Worm (Caenorhabditis elegans) whole organism, midembryonic: ENCODE results near the gene F32D1.7.

ENCODE experiments used
- T22C8.4 ChIP-seq: fragments of 200-800 bp; sonication (Bioruptor generic); IDR thresholded peaks from 2 replicates; pipeline ENCODE4 v1.3.6; 2022; ENCODE audit warnings: missing genetic modification characterization, missing compliant biosample characterization
- cog-1 ChIP-seq: sonication (generic microtip); optimal IDR thresholded peaks from 2 replicates; lab custom pipeline; 2016; ENCODE audit warnings: missing genetic modification characterization, missing compliant biosample characterization
- flt-1 ChIP-seq: fragments of 200-800 bp; sonication (Bioruptor generic); IDR thresholded peaks from 2 replicates; pipeline ENCODE4 v1.3.6; 2022; ENCODE audit warnings: missing genetic modification characterization, missing compliant biosample characterization
- klf-2 ChIP-seq: fragments of 200-800 bp; sonication (Bioruptor generic); conservative IDR thresholded peaks from 2 replicates; pipeline ENCODE4 v1.3.6; 2022; ENCODE audit warnings: missing genetic modification reagents, missing genetic modification characterization, missing compliant biosample characterization
- med-1 ChIP-seq: sonication (generic microtip); optimal IDR thresholded peaks from 2 replicates; lab custom pipeline; 2017; ENCODE audit warnings: missing genetic modification characterization, mild to moderate bottlenecking, missing compliant biosample characterization, antibody characterized with exemption, missing genetic modification reagents; ENCODE audit not compliant: insufficient read depth
- ref-1 ChIP-seq: fragments of 200-800 bp; sonication (Bioruptor generic); conservative IDR thresholded peaks from 2 replicates; pipeline ENCODE4 v1.3.6; 2022; ENCODE audit warnings: missing genetic modification reagents, missing genetic modification characterization, missing compliant biosample characterization
- tab-1 ChIP-seq: fragments of 200-800 bp; sonication (Bioruptor generic); IDR thresholded peaks from 2 replicates; pipeline ENCODE4 v1.3.6; 2022; ENCODE audit warnings: missing genetic modification characterization, missing compliant biosample characterization
- ztf-23 ChIP-seq: fragments of 200-800 bp; sonication (Bioruptor generic); IDR thresholded peaks from 2 replicates; pipeline ENCODE4 v1.3.6; 2022; ENCODE audit warnings: missing genetic modification reagents, missing genetic modification characterization, missing compliant biosample characterization
- ztf-29 ChIP-seq: fragments of 200-800 bp; sonication (Bioruptor generic); IDR thresholded peaks from 2 replicates; pipeline ENCODE4 v1.3.6; 2022; ENCODE audit warnings: missing genetic modification reagents, missing genetic modification characterization, missing compliant biosample characterization

Gene F32D1.7

ce11 chrV:4411714-4412113 is 35.7 kb upstream of the F32D1.7 start, which contains the start of gene Y47D7A.17:
TSS of gene Y47D7A.17 (minus strand) at chrV:4411814.
- TF ChIP-seq ztf-29 (no peak), ref-1 (GFP tag; lab: Robert Waterston, UW) (no peak), med-1 (no peak), T22C8.4 (GFP tag; lab: Robert Waterston, UW) (no peak), cog-1 (no peak), ztf-23 (GFP tag; lab: Robert Waterston, UW) (no peak), tab-1 (no peak), flt-1 (GFP tag; lab: Robert Waterston, UW) (no peak), klf-2 (GFP tag; lab: Robert Waterston, UW) (no peak)

ce11 chrV:4410643-4411042 is 34.7 kb upstream of the F32D1.7 start, which contains the start of gene Y47D7A.3:
TSS of gene Y47D7A.3 (plus strand) at chrV:4410943.
- no peak for TF ChIP-seq flt-1 (GFP tag; lab: Robert Waterston, UW)
- TF ChIP-seq cog-1: no peak
- no peak for TF ChIP-seq med-1
- TF ChIP-seq ref-1 (GFP tag; lab: Robert Waterston, UW): no peak
- TF ChIP-seq ztf-29: no peak
- TF ChIP-seq T22C8.4 (GFP tag; lab: Robert Waterston, UW): no peak
- TF ChIP-seq ztf-23 (GFP tag; lab: Robert Waterston, UW): no peak
- no peak for TF ChIP-seq klf-2 (GFP tag; lab: Robert Waterston, UW)
- TF ChIP-seq tab-1: no peak

ce11 chrV:4407519-4407918 is 31.5 kb upstream of the F32D1.7 start, which contains the start of gene nhr-118:
TSS of gene nhr-118 (plus strand) at chrV:4407819.
- TF ChIP-seq ref-1 (GFP tag; lab: Robert Waterston, UW): no peak
- TF ChIP-seq ztf-29: no peak
- TF ChIP-seq med-1: no peak
- TF ChIP-seq ztf-23 (GFP tag; lab: Robert Waterston, UW): no peak
- no peak for TF ChIP-seq cog-1
- no peak for TF ChIP-seq tab-1
- no peak for TF ChIP-seq klf-2 (GFP tag; lab: Robert Waterston, UW)
- no peak for TF ChIP-seq flt-1 (GFP tag; lab: Robert Waterston, UW)
- TF ChIP-seq T22C8.4 (GFP tag; lab: Robert Waterston, UW): no peak

- TF ChIP-seq ztf-29 (no peak), med-1 (no peak), cog-1 (no peak), T22C8.4 (GFP tag; lab: Robert Waterston, UW) (no peak), flt-1 (GFP tag; lab: Robert Waterston, UW) (no peak), ztf-23 (GFP tag; lab: Robert Waterston, UW) (no peak), ref-1 (GFP tag; lab: Robert Waterston, UW) (no peak), klf-2 (GFP tag; lab: Robert Waterston, UW) (no peak), tab-1 (no peak)
Observed at ce11 chrV:4401865-4402264, 25.9 kb upstream of the F32D1.7 start, which contains the start of gene F13A2.5. TSS of gene F13A2.5 (minus strand) at chrV:4401965.

ce11 chrV:4400118-4400517 is 24.1 kb upstream of the F32D1.7 start, which contains the start of gene F13A2.4:
TSS of gene F13A2.4 (minus strand) at chrV:4400218.
- TF ChIP-seq flt-1 (GFP tag; lab: Robert Waterston, UW) (no peak), T22C8.4 (GFP tag; lab: Robert Waterston, UW) (no peak), tab-1 (no peak), klf-2 (GFP tag; lab: Robert Waterston, UW) (no peak), ztf-23 (GFP tag; lab: Robert Waterston, UW) (no peak), ztf-29 (no peak), ref-1 (GFP tag; lab: Robert Waterston, UW) (no peak), med-1 (no peak), cog-1 (no peak)

- TF ChIP-seq ztf-23 (GFP tag; lab: Robert Waterston, UW) (no peak), tab-1 (no peak), ref-1 (GFP tag; lab: Robert Waterston, UW) (no peak), klf-2 (GFP tag; lab: Robert Waterston, UW) (no peak)
Observed at ce11 chrV:4398884-4399283, 22.9 kb upstream of the F32D1.7 start.

ce11 chrV:4398127-4398526 is 22.2 kb upstream of the F32D1.7 start:
- TF ChIP-seq med-1 (no peak), cog-1 (no peak), T22C8.4 (GFP tag; lab: Robert Waterston, UW) (no peak), tab-1 (no peak), flt-1 (GFP tag; lab: Robert Waterston, UW) (no peak), ztf-23 (GFP tag; lab: Robert Waterston, UW) (no peak), ztf-29 (no peak), klf-2 (GFP tag; lab: Robert Waterston, UW) (no peak), ref-1 (GFP tag; lab: Robert Waterston, UW) (no peak)

ce11 chrV:4396257-4396656 is 20.3 kb upstream of the F32D1.7 start, which contains the start of gene F13A2.3:
TSS of gene F13A2.3 (minus strand) at chrV:4396357.
- no peak for TF ChIP-seq cog-1
- TF ChIP-seq T22C8.4 (GFP tag; lab: Robert Waterston, UW): no peak
- TF ChIP-seq klf-2 (GFP tag; lab: Robert Waterston, UW): no peak
- TF ChIP-seq flt-1 (GFP tag; lab: Robert Waterston, UW): no peak

ce11 chrV:4387916-4388315 is 11.9 kb upstream of the F32D1.7 start:
- no peak for TF ChIP-seq ztf-23 (GFP tag; lab: Robert Waterston, UW)

ce11 chrV:4387402-4387801 is 11.4 kb upstream of the F32D1.7 start, which contains the start of gene F13A2.9:
TSS of gene F13A2.9 (minus strand) at chrV:4387502.
- no peak for TF ChIP-seq ref-1 (GFP tag; lab: Robert Waterston, UW)
- no peak for TF ChIP-seq ztf-23 (GFP tag; lab: Robert Waterston, UW)
- TF ChIP-seq ztf-29: no peak
- TF ChIP-seq tab-1: no peak
- TF ChIP-seq klf-2 (GFP tag; lab: Robert Waterston, UW): no peak
- no peak for TF ChIP-seq T22C8.4 (GFP tag; lab: Robert Waterston, UW)

ce11 chrV:4386173-4386572 is 10.2 kb upstream of the F32D1.7 start, which contains the start of gene F13A2.10:
TSS of gene F13A2.10 (minus strand) at chrV:4386273.
- TF ChIP-seq cog-1: no peak
- TF ChIP-seq klf-2 (GFP tag; lab: Robert Waterston, UW): no peak
- no peak for TF ChIP-seq ztf-29
- TF ChIP-seq med-1: no peak
- TF ChIP-seq flt-1 (GFP tag; lab: Robert Waterston, UW): no peak
- TF ChIP-seq tab-1: no peak
- TF ChIP-seq ref-1 (GFP tag; lab: Robert Waterston, UW): no peak
- no peak for TF ChIP-seq ztf-23 (GFP tag; lab: Robert Waterston, UW)
- no peak for TF ChIP-seq T22C8.4 (GFP tag; lab: Robert Waterston, UW)
